Worm (Caenorhabditis elegans): Measurements from ENCODE around the gene B0238.15.
A peak's percentile ranks its signal among the peaks of the same experiment; 100 is the strongest.

B0238.15 gene

DNA sequence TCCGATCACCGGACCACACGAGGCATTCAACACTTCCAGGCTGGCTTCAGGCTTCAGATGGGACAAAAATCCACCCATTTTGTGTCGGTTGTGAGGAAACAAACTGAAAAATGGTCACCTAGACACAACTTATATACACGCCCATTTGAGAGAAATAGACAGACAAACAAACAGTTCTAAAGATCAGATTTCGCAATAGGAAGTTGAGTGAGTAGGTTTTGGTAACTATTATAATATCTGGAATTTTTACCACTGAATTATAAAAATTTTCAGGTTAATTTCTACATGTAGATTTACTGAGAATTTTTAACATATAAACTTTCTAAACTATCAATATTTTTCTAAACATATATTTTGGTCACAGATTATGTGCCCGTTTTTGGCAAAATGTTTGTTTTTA is 6.2 kb upstream of the B0238.15 start, which contains the start of gene cest-32:
TSS of gene cest-32 (minus strand) at position 115 of the 400 bp plus-strand sequence.
- TF ChIP-seq dve-1 (tag; optimal IDR thresholded peaks at IDR 0.05; ENCODE audit: insufficient read depth) (peak; percentile 2), nhr-237 (tag; optimal IDR thresholded peaks at IDR 0.05) (no peak)

DNA sequence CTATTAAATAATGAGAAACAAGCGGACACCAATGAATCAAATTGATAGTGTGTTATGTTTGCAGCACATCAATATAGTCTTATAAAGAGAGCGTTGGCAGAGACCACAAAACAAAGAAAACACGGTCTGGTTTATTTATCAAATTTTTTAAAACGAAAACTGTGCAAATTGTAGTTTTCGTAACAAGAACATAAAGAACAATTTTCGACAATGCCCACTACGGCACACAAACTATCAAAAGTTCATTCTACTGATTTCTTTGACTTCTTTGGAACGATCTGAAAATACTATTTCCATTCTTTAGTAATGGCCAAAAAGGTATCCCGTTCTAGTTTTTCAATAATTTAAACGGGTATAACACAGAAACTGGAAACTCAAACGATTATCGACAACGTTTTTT is 2.9 kb upstream of the B0238.15 start, which contains the start of gene cest-35.2:
TSS of gene cest-35.2 (minus strand) at position 101 of the 400 bp plus-strand sequence.
- TF ChIP-seq saeg-2 (GFP tag; IDR thresholded peaks at IDR 0.05) (no peak), snpc-4 (tag; optimal IDR thresholded peaks at IDR 0.05) (no peak), F49E8.2 (tag; optimal IDR thresholded peaks at IDR 0.05; ENCODE audit: borderline replicate concordance) (no peak), nhr-28 (tag; optimal IDR thresholded peaks at IDR 0.05) (peak; percentile 69)

ce11 chrV:5239404-5239803 is 599 bp upstream of the B0238.15 start, which contains the start of gene C52A10.3:
Gene C52A10.3 (minus strand): TSS chrV:5239504.
- TF ChIP-seq ceh-32 (tag; optimal IDR thresholded peaks at IDR 0.05; ENCODE audit: poor library complexity) = no peak
- no peak for TF ChIP-seq hlh-30 (tag; optimal IDR thresholded peaks at IDR 0.05; ENCODE audit: insufficient read depth)
- no peak for TF ChIP-seq nhr-48 (tag; optimal IDR thresholded peaks at IDR 0.05)
- no peak for TF ChIP-seq pqm-1 (tag; optimal IDR thresholded peaks at IDR 0.05)
- TF ChIP-seq egl-27 (tag; optimal IDR thresholded peaks at IDR 0.05) = no peak
- TF ChIP-seq T26A8.4 (GFP tag; IDR thresholded peaks at IDR 0.05) = no peak
- TF ChIP-seq set-16 (GFP tag; IDR thresholded peaks at IDR 0.05) = no peak
- no peak for TF ChIP-seq Y5F2A.4 (GFP tag; optimal IDR thresholded peaks at IDR 0.05)

DNA sequence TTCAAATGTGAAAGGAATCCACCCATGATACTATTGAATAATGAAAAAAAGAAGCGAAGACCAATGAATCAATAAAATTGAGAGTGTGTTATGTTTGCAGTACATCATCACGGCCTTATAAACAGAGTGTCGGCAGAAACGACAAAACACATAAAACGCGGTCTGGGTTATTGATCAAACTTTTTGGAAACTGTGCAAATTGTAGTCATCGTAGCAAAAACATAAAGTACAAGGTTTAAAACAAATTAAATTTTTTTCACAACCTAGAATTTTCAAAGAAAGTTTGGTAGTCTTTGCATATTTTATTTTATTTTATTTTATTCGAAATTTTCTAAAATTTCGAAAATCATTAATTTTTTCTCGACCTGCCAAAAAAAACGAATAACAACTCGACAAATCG is 3.0 kb downstream of the B0238.15 start, which contains the start of gene cest-35.1:
TSS of gene cest-35.1 (minus strand) at position 101 of the 400 bp plus-strand sequence.
- TF ChIP-seq Y75B8A.6 (GFP tag; IDR thresholded peaks at IDR 0.05) (no peak), nhr-42 (GFP tag; IDR thresholded peaks at IDR 0.05) (no peak), rbr-2 (tag; optimal IDR thresholded peaks at IDR 0.05) (no peak), nhr-48 (tag; optimal IDR thresholded peaks at IDR 0.05) (no peak), mep-1 (tag; optimal IDR thresholded peaks at IDR 0.05) (no peak), daf-16 (GFP tag; optimal IDR thresholded peaks at IDR 0.05) (no peak), daf-16 (tag; optimal IDR thresholded peaks at IDR 0.05) (peak; percentile 29), sdz-12 (GFP tag; optimal IDR thresholded peaks at IDR 0.05) (no peak), set-16 (GFP tag; IDR thresholded peaks at IDR 0.05) (no peak), ceh-32 (tag; optimal IDR thresholded peaks at IDR 0.05; ENCODE audit: poor library complexity) (no peak), nhr-28 (tag; optimal IDR thresholded peaks at IDR 0.05) (peak; percentile 25), mdt-29 (GFP tag; IDR thresholded peaks at IDR 0.05) (no peak), mdl-1 (tag; optimal IDR thresholded peaks at IDR 0.05) (no peak)

DNA sequence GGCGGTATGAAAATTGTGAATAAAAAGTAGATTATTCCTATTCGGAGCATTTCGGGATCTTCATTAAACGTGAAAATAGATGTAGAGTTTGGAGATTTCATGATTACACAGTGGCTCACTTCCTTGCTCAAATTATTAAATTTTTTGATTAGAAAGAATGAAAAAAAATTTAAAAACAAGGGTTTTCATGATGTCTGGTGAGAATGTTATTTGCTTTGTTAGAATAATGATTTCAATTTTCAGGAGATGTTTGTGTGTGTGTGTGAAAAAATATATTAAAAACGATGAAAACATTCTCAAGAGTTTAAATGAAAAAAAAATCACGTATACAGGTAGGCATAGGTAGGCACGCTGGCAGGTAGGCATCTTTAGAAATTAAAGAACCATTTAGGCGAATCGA is 12.0 kb downstream of the B0238.15 start, which contains the start of gene srt-68:
TSS of gene srt-68 (minus strand) at position 101 of the 400 bp plus-strand sequence.
- TF ChIP-seq snpc-1.2 (GFP tag; IDR thresholded peaks at IDR 0.05) = no peak
- TF ChIP-seq lsy-2 (tag; optimal IDR thresholded peaks at IDR 0.05) = no peak
- TF ChIP-seq sdz-12 (GFP tag; optimal IDR thresholded peaks at IDR 0.05) = no peak
- no peak for TF ChIP-seq zfp-2 (tag; optimal IDR thresholded peaks at IDR 0.05)
- TF ChIP-seq lin-1 (GFP tag; IDR thresholded peaks at IDR 0.05) = no peak
- TF ChIP-seq lin-39 (tag; optimal IDR thresholded peaks at IDR 0.05) = no peak
- TF ChIP-seq lin-38 (GFP tag; IDR thresholded peaks at IDR 0.05) = no peak
- TF ChIP-seq R02D3.7 (tag; optimal IDR thresholded peaks at IDR 0.05) = no peak
- TF ChIP-seq ceh-82 (tag; optimal IDR thresholded peaks at IDR 0.05) = no peak
- TF ChIP-seq dmd-9 (GFP tag; IDR thresholded peaks at IDR 0.05) = no peak
- no peak for TF ChIP-seq nhr-111 (GFP tag; optimal IDR thresholded peaks at IDR 0.05)
- no peak for TF ChIP-seq mxl-2 (GFP tag; conservative IDR thresholded peaks at IDR 0.05)
- TF ChIP-seq T26A8.4 (GFP tag; IDR thresholded peaks at IDR 0.05) = no peak
- no peak for TF ChIP-seq lim-7 (GFP tag; IDR thresholded peaks at IDR 0.05)
- no peak for TF ChIP-seq ceh-20 (GFP tag; IDR thresholded peaks at IDR 0.05)
